Fruit fly (Drosophila melanogaster) whole organism, embryonic: ENCODE results near the gene CG18749.

Experiments
- Atf-2 ChIP-seq: fragments of 200-800 bp; sonication (Bioruptor generic); optimal IDR thresholded peaks from 2 replicates; lab custom pipeline; 2016; ENCODE audit warnings: missing biosample characterization, missing genetic modification characterization
- CG11085 ChIP-seq: fragments of 200-800 bp; sonication (Bioruptor generic); IDR thresholded peaks from 2 replicates; pipeline ENCODE4 v1.3.6; 2022; ENCODE audit warnings: missing biosample characterization, missing genetic modification characterization
- CG12744 ChIP-seq: fragments of 200-800 bp; sonication (Bioruptor generic); optimal IDR thresholded peaks from 2 replicates; lab custom pipeline; 2016; ENCODE audit warnings: missing biosample characterization, missing genetic modification characterization
- CG13775 ChIP-seq: fragments of 200-800 bp; sonication (Bioruptor generic); optimal IDR thresholded peaks from 3 replicates; lab custom pipeline; 2017; ENCODE audit warnings: missing biosample characterization, mild to moderate bottlenecking, missing genetic modification characterization
- CG17612 ChIP-seq: fragments of 200-800 bp; sonication (Bioruptor generic); IDR thresholded peaks from 2 replicates; pipeline ENCODE4 v1.3.6; 2022; ENCODE audit warnings: missing biosample characterization, missing genetic modification characterization
- CG2889 ChIP-seq: fragments of 200-800 bp; sonication (Bioruptor generic); IDR thresholded peaks from 3 replicates; pipeline ENCODE4 v1.3.6; 2022; ENCODE audit warnings: missing biosample characterization, missing genetic modification characterization
- CG34422 ChIP-seq: fragments of 200-800 bp; sonication (Bioruptor generic); IDR thresholded peaks from 3 replicates; pipeline ENCODE4 v1.3.6; 2022; ENCODE audit warnings: missing biosample characterization, missing genetic modification characterization
- CG8089 ChIP-seq: fragments of 200-800 bp; sonication (Bioruptor generic); optimal IDR thresholded peaks from 3 replicates; lab custom pipeline; 2016; ENCODE audit warnings: missing biosample characterization, missing genetic modification characterization
- CG8290 ChIP-seq, 3 experiments: fragments of 200-800 bp; sonication (Bioruptor generic); optimal IDR thresholded peaks; 2 replicates each; lab custom pipeline; 2016 to 2019; ENCODE audit warnings: missing biosample characterization in 3 of 3, missing genetic modification characterization in 3 of 3, mild to moderate bottlenecking in 2 of 3, moderate library complexity in 1 of 3
- CG8478 ChIP-seq: fragments of >200 bp; optimal IDR thresholded peaks from 2 replicates; lab custom pipeline; 2018
- CkIIα-i1 ChIP-seq: fragments of 200-800 bp; sonication (Bioruptor generic); IDR thresholded peaks from 2 replicates; pipeline ENCODE4 v1.3.6; 2022; ENCODE audit warnings: missing biosample characterization, missing genetic modification characterization
- CrebB ChIP-seq: fragments of 200-800 bp; sonication (Bioruptor generic); optimal IDR thresholded peaks from 3 replicates; lab custom pipeline; 2018; ENCODE audit warnings: missing biosample characterization, mild to moderate bottlenecking, missing genetic modification characterization
- Gsc ChIP-seq: fragments of 200-800 bp; sonication (Bioruptor generic); IDR thresholded peaks from 2 replicates; pipeline ENCODE4 v1.3.6; 2022; ENCODE audit warnings: missing biosample characterization, missing genetic modification characterization
- Hey ChIP-seq: fragments of 200-800 bp; sonication (Bioruptor generic); optimal IDR thresholded peaks from 3 replicates; lab custom pipeline; 2018; ENCODE audit warnings: missing biosample characterization, mild to moderate bottlenecking, missing genetic modification characterization
- Lpt ChIP-seq: fragments of >200 bp; optimal IDR thresholded peaks from 2 replicates; lab custom pipeline; 2018; ENCODE audit warnings: missing biosample characterization, missing genetic modification characterization
- Ravus ChIP-seq: fragments of 200-800 bp; sonication (Bioruptor generic); IDR thresholded peaks from 2 replicates; pipeline ENCODE4 v1.3.6; 2022; ENCODE audit warnings: missing biosample characterization, missing genetic modification characterization
- Stat92E ChIP-seq, 3 experiments: fragments of >200 bp in 2 of 3; fragments of 200-800 bp in 1 of 3; sonication (Bioruptor generic) in 1 of 3; optimal IDR thresholded peaks; 2 replicates each; lab custom pipeline; 2017 to 2019; ENCODE audit warnings: missing biosample characterization in 3 of 3, missing genetic modification characterization in 3 of 3, mild to moderate bottlenecking in 1 of 3, moderate library complexity in 1 of 3
- Taf1 ChIP-seq: fragments of 200-800 bp; sonication (Bioruptor generic); IDR thresholded peaks from 2 replicates; pipeline ENCODE4 v1.3.6; 2022; ENCODE audit warnings: missing biosample characterization, missing genetic modification characterization
- Vsx1 ChIP-seq: fragments of 200-800 bp; sonication (Bioruptor generic); optimal IDR thresholded peaks from 2 replicates; lab custom pipeline; 2017; ENCODE audit warnings: missing biosample characterization, mild to moderate bottlenecking, missing genetic modification characterization, missing genetic modification reagents
- bbx ChIP-seq: fragments of 200-800 bp; sonication (Bioruptor generic); IDR thresholded peaks from 2 replicates; pipeline ENCODE4 v1.3.6; 2022; ENCODE audit warnings: missing biosample characterization, missing genetic modification characterization; ENCODE audit not compliant: partially characterized antibody
- bsh ChIP-seq, 2 experiments: fragments of 200-800 bp; sonication (Bioruptor generic); optimal IDR thresholded peaks; 2 replicates each; lab custom pipeline; 2017 to 2018; ENCODE audit warnings: mild to moderate bottlenecking in 2 of 2, missing biosample characterization in 2 of 2, missing genetic modification characterization in 2 of 2, moderate library complexity in 1 of 2
- cato ChIP-seq: fragments of 200-800 bp; sonication (Bioruptor generic); optimal IDR thresholded peaks from 2 replicates; lab custom pipeline; 2016; ENCODE audit warnings: missing biosample characterization, missing genetic modification characterization, borderline replicate concordance
- cg ChIP-seq: fragments of 200-800 bp; sonication (Bioruptor generic); optimal IDR thresholded peaks from 3 replicates; lab custom pipeline; 2019; ENCODE audit warnings: missing biosample characterization, mild to moderate bottlenecking, missing genetic modification characterization, moderate library complexity
- dm ChIP-seq: fragments of 200-800 bp; sonication (Bioruptor generic); optimal IDR thresholded peaks from 3 replicates; lab custom pipeline; 2016; ENCODE audit warnings: missing biosample characterization, missing genetic modification characterization
- ewg ChIP-seq: fragments of 200-800 bp; sonication (Bioruptor generic); optimal IDR thresholded peaks from 3 replicates; lab custom pipeline; 2017; ENCODE audit warnings: mild to moderate bottlenecking, missing biosample characterization, missing genetic modification reagents, missing genetic modification characterization
- fd102C ChIP-seq: fragments of 200-800 bp; sonication (Bioruptor generic); optimal IDR thresholded peaks from 2 replicates; lab custom pipeline; 2018; ENCODE audit warnings: missing biosample characterization, mild to moderate bottlenecking, missing genetic modification characterization, moderate library complexity
- fd96Cb ChIP-seq: fragments of 200-800 bp; sonication (Bioruptor generic); optimal IDR thresholded peaks from 2 replicates; lab custom pipeline; 2018; ENCODE audit warnings: missing biosample characterization, mild to moderate bottlenecking, missing genetic modification characterization, moderate library complexity
- ftz-f1 ChIP-seq: fragments of 200-800 bp; sonication (Bioruptor generic); optimal IDR thresholded peaks from 2 replicates; lab custom pipeline; 2016; ENCODE audit warnings: missing biosample characterization, missing genetic modification characterization
- gcm ChIP-seq: fragments of 200-800 bp; sonication (Bioruptor generic); optimal IDR thresholded peaks from 2 replicates; lab custom pipeline; 2019; ENCODE audit warnings: missing biosample characterization, mild to moderate bottlenecking, missing genetic modification characterization, moderate library complexity
- gcm2 ChIP-seq: fragments of 200-800 bp; sonication (Bioruptor generic); optimal IDR thresholded peaks from 2 replicates; lab custom pipeline; 2016; ENCODE audit warnings: missing biosample characterization, missing genetic modification characterization
- gsb ChIP-seq: fragments of 200-800 bp; sonication (Bioruptor generic); IDR thresholded peaks from 2 replicates; pipeline ENCODE4 v1.3.6; 2022; ENCODE audit warnings: missing biosample characterization, missing genetic modification characterization
- gsb-n ChIP-seq: fragments of 200-800 bp; sonication (Bioruptor generic); optimal IDR thresholded peaks from 3 replicates; lab custom pipeline; 2018; ENCODE audit warnings: missing biosample characterization, mild to moderate bottlenecking, missing genetic modification characterization
- her ChIP-seq: fragments of 200-800 bp; sonication (Bioruptor generic); optimal IDR thresholded peaks from 2 replicates; lab custom pipeline; 2016; ENCODE audit warnings: missing biosample characterization, missing genetic modification characterization
- jing ChIP-seq: fragments of 200-800 bp; sonication (Bioruptor generic); optimal IDR thresholded peaks from 2 replicates; lab custom pipeline; 2018; ENCODE audit warnings: missing biosample characterization, mild to moderate bottlenecking, missing genetic modification characterization
- klu ChIP-seq: fragments of 200-800 bp; sonication (Bioruptor generic); IDR thresholded peaks from 2 replicates; pipeline ENCODE4 v1.3.6; 2022; ENCODE audit warnings: missing biosample characterization, missing genetic modification characterization
- kni ChIP-seq: fragments of 200-800 bp; sonication (Bioruptor generic); optimal IDR thresholded peaks from 3 replicates; lab custom pipeline; 2017; ENCODE audit warnings: mild to moderate bottlenecking, missing biosample characterization, missing genetic modification reagents, missing genetic modification characterization
- luna ChIP-seq: fragments of 200-800 bp; sonication (Bioruptor generic); optimal IDR thresholded peaks from 2 replicates; lab custom pipeline; 2016; ENCODE audit warnings: missing biosample characterization, missing genetic modification characterization
- maf-S ChIP-seq: fragments of 200-800 bp; sonication (Bioruptor generic); optimal IDR thresholded peaks from 2 replicates; lab custom pipeline; 2016; ENCODE audit warnings: missing biosample characterization, missing genetic modification characterization
- mirr ChIP-seq: fragments of 200-800 bp; sonication (Bioruptor generic); optimal IDR thresholded peaks from 3 replicates; lab custom pipeline; 2018; ENCODE audit warnings: missing biosample characterization, mild to moderate bottlenecking, missing genetic modification characterization
- mld ChIP-seq: fragments of 200-800 bp; sonication (Bioruptor generic); IDR thresholded peaks from 3 replicates; pipeline ENCODE4 v1.3.6; 2022; ENCODE audit warnings: missing biosample characterization, missing genetic modification characterization; ENCODE audit not compliant: partially characterized antibody
- pb ChIP-seq: fragments of 200-800 bp; sonication (Bioruptor generic); optimal IDR thresholded peaks from 3 replicates; lab custom pipeline; 2016; ENCODE audit warnings: missing biosample characterization, missing genetic modification characterization
- pros ChIP-seq: fragments of 200-800 bp; sonication (Bioruptor generic); optimal IDR thresholded peaks from 3 replicates; lab custom pipeline; 2019; ENCODE audit warnings: missing biosample characterization, mild to moderate bottlenecking, missing genetic modification characterization, moderate library complexity
- row ChIP-seq: fragments of 200-800 bp; sonication (Bioruptor generic); IDR thresholded peaks from 3 replicates; pipeline ENCODE4 v1.3.6; 2022; ENCODE audit warnings: missing biosample characterization, missing genetic modification characterization
- run ChIP-seq: fragments of 200-800 bp; sonication (Bioruptor generic); optimal IDR thresholded peaks from 3 replicates; lab custom pipeline; 2018; ENCODE audit warnings: missing biosample characterization, mild to moderate bottlenecking, missing genetic modification characterization
- sd ChIP-seq: fragments of 200-800 bp; sonication (Bioruptor generic); optimal IDR thresholded peaks from 3 replicates; lab custom pipeline; 2018; ENCODE audit warnings: missing biosample characterization, mild to moderate bottlenecking, missing genetic modification characterization, moderate library complexity
- tll ChIP-seq, 2 experiments: fragments of 200-800 bp in 1 of 2; fragments of >200 bp in 1 of 2; sonication (Bioruptor generic) in 1 of 2; optimal IDR thresholded peaks; 2 replicates each; lab custom pipeline; 2017 to 2019; ENCODE audit warnings: missing biosample characterization in 2 of 2, missing genetic modification characterization in 2 of 2, mild to moderate bottlenecking in 1 of 2, moderate library complexity in 1 of 2
- zfh1 ChIP-seq: fragments of 200-800 bp; sonication (Bioruptor generic); IDR thresholded peaks from 3 replicates; pipeline ENCODE4 v1.3.6; 2022; ENCODE audit warnings: missing biosample characterization, missing genetic modification characterization

Gene CG18749

DNA sequence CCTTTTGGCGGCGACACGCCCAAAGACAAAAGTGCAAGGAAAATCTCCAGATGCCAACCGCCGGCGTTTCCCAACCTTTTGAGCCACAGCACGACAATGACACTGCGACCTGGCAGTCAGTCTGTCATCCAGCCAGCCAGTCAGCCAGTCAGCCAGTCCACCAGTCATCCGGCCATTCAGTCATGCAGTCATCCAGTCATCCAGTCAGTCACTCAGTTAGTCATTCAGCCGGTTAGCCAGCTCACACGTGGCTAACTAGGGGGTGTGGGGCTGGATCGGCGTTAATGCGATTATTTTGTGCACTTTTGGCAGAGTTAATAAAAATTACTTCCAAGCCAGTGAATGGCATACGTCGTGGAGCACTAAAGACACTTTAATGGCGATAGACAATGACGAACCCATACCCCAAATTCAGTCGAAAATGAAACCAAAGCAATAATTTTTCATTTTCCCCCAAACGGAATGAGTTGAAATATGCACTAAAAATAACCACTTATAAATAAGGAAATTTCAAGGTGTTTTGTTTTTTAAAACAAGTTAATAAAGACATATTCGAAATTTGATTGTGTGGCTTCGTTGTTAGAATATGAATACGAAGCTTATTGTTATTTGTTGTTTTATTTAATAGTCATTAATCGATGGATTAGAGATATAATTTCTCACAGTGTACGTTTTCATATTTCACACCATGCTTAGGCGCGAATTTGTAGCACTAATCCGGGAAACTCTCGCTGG is 19.0 kb upstream of the CG18749 start (continued):
- TF ChIP-seq gsb (GFP tag; lab: Robert Waterston, UW) (no peak), fd96Cb (tag; lab: Kevin White, UChicago) (peak; percentile 4), Taf1 (GFP tag; lab: Robert Waterston, UW) (no peak), gcm (GFP tag; lab: Kevin White, UChicago) (no peak), maf-S (GFP tag; lab: Kevin White, UChicago) (no peak), klu (GFP tag; lab: Robert Waterston, UW) (0 out of 2 replicates have a peak, but pooled peaks have one; percentile 4)

dm6 chr3R:8225461-8225971 is 18.3 kb upstream of the CG18749 start:
- no peak for TF ChIP-seq ewg (GFP tag; lab: Kevin White, UChicago)
- TF ChIP-seq bbx: no peak; the same call in 1 of the 2 replicates
- TF ChIP-seq Gsc: no peak
- TF ChIP-seq run (tag; lab: Kevin White, UChicago): peak; percentile 28
- no peak for TF ChIP-seq CG11085 (GFP tag; lab: Robert Waterston, UW)
- no peak for TF ChIP-seq CG2889
- no peak for TF ChIP-seq ftz-f1
- TF ChIP-seq kni (GFP tag; lab: Kevin White, UChicago): peak; percentile 14
- TF ChIP-seq mirr (GFP tag; lab: Kevin White, UChicago): no peak
- TF ChIP-seq pros (GFP tag; lab: Kevin White, UChicago): peak; percentile 83
- no peak for TF ChIP-seq Atf-2 (GFP tag; lab: Kevin White, UChicago)
- TF ChIP-seq Ravus (GFP tag; lab: Robert Waterston, UW): no peak
- TF ChIP-seq CrebB (tag; lab: Kevin White, UChicago): no peak
- peak; percentile 12 for TF ChIP-seq gsb-n
- no peak for TF ChIP-seq pb (GFP tag; lab: Kevin White, UChicago)
- no peak for TF ChIP-seq gcm2 (GFP tag; lab: Kevin White, UChicago)
- no peak for TF ChIP-seq gsb (GFP tag; lab: Robert Waterston, UW)
- no peak for TF ChIP-seq CG13775
- no peak for TF ChIP-seq jing (GFP tag; lab: Kevin White, UChicago)
- no peak for TF ChIP-seq Stat92E (GFP tag; optimal IDR thresholded peaks at IDR 0.05; lab: Kevin White, UChicago)
- no peak for TF ChIP-seq bsh (GFP tag; optimal IDR thresholded peaks at IDR 0.05; lab: Kevin White, UChicago)
- TF ChIP-seq CG17612 (GFP tag; lab: Robert Waterston, UW): no peak
- TF ChIP-seq Taf1 (GFP tag; lab: Robert Waterston, UW): no peak
- no peak for TF ChIP-seq cg (GFP tag; lab: Kevin White, UChicago)
- no peak for TF ChIP-seq her
- TF ChIP-seq mld: no peak
- no peak for TF ChIP-seq luna (GFP tag; lab: Kevin White, UChicago)
- no peak for TF ChIP-seq zfh1 (GFP tag; lab: Robert Waterston, UW)
- TF ChIP-seq row (GFP tag; lab: Robert Waterston, UW): no peak
- TF ChIP-seq tll (GFP tag; optimal IDR thresholded peaks at IDR 0.05; lab: Kevin White, UChicago): peak in 1 of 2 experiments; percentile 87
- TF ChIP-seq CG12744 (GFP tag; lab: Kevin White, UChicago): no peak
- TF ChIP-seq dm (GFP tag; lab: Kevin White, UChicago): no peak
- TF ChIP-seq CG8290 (GFP tag; optimal IDR thresholded peaks at IDR 0.05; lab: Kevin White, UChicago): no peak
- no peak for TF ChIP-seq CG8290 (tag; optimal IDR thresholded peaks at IDR 0.05; lab: Kevin White, UChicago)
- no peak for TF ChIP-seq Lpt (GFP tag; lab: Kevin White, UChicago)
- peak; percentile 4 for TF ChIP-seq sd (tag; lab: Kevin White, UChicago)
- no peak for TF ChIP-seq CG8089
- TF ChIP-seq CG34422 (GFP tag; lab: Robert Waterston, UW): no peak
- TF ChIP-seq CG8478 (lab: Kevin White, UChicago): peak; percentile 11
- no peak for TF ChIP-seq Vsx1 (GFP tag; lab: Kevin White, UChicago)
- TF ChIP-seq Hey (tag; lab: Kevin White, UChicago): peak; percentile 99
- TF ChIP-seq cato (GFP tag; lab: Kevin White, UChicago): no peak
- no peak for TF ChIP-seq fd102C
- no peak for TF ChIP-seq CkIIα-i1 (GFP tag; lab: Robert Waterston, UW)
